Worm (Caenorhabditis elegans) whole organism, L4/young adult: ENCODE data around the gene math-44.

Source experiments
- dao-5 ChIP-seq: sonication (generic microtip); optimal IDR thresholded peaks from 2 replicates; lab custom pipeline; 2016; ENCODE audit warnings: missing genotype, missing genetic modification characterization, moderate library complexity, missing compliant biosample characterization
- him-1 ChIP-seq: sonication (generic microtip); optimal IDR thresholded peaks from 2 replicates; lab custom pipeline; 2016; ENCODE audit warnings: missing genotype, missing genetic modification reagents, missing genetic modification characterization, missing compliant biosample characterization

DNA sequence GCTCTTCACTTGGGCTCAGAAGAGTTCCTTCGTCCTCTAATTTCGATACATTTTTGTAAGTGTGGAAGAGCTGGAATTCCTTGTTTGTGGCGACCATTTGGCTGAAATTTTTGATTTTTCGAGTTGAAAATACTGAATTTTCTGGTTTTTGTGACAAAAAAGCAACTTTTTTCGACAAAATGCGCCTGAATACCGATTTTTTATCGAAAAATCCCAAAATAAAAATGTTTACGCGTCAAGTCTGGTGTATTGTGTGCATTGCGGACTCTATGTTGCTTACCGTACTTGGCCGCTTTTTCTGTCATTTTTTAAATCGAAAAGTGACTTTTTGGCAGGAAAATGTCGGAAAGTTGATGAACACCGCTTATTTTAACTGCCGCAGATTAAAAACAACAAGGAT, 41.3 kb downstream of the math-44 start, which contains the start of gene bath-3:
- TF ChIP-seq dao-5 (no peak), him-1 (tag; lab: Kevin White, UChicago) (no peak)
